Fruit fly (Drosophila melanogaster) whole organism, prepupa: ENCODE data around the gene Tsp.

ENCODE experiments used
- CG9139 ChIP-seq: fragments of 200-800 bp; sonication (Bioruptor generic); optimal IDR thresholded peaks from 3 replicates; lab custom pipeline; 2017; ENCODE audit warnings: missing biosample characterization, mild to moderate bottlenecking, missing genetic modification characterization
- Ets96B ChIP-seq: fragments of 200-800 bp; optimal IDR thresholded peaks from 2 replicates; lab custom pipeline; 2019; ENCODE audit warnings: missing biosample characterization, mild to moderate bottlenecking, missing genetic modification characterization, moderate library complexity
- Sox15 ChIP-seq: fragments of 200-800 bp; sonication (Bioruptor generic); optimal IDR thresholded peaks from 3 replicates; lab custom pipeline; 2016; ENCODE audit warnings: missing biosample characterization, missing genetic modification characterization

dm6 chr2L:6700742-6701141 lies 8.1 kb downstream of the Tsp start:
- TF ChIP-seq Ets96B (tag; lab: Kevin White, UChicago) (no peak), CG9139 (no peak), Sox15 (GFP tag; lab: Kevin White, UChicago) (no peak)
